Fruit fly (Drosophila melanogaster): Measurements from ENCODE around the gene tal-1A.

tal-1A gene

DNA sequence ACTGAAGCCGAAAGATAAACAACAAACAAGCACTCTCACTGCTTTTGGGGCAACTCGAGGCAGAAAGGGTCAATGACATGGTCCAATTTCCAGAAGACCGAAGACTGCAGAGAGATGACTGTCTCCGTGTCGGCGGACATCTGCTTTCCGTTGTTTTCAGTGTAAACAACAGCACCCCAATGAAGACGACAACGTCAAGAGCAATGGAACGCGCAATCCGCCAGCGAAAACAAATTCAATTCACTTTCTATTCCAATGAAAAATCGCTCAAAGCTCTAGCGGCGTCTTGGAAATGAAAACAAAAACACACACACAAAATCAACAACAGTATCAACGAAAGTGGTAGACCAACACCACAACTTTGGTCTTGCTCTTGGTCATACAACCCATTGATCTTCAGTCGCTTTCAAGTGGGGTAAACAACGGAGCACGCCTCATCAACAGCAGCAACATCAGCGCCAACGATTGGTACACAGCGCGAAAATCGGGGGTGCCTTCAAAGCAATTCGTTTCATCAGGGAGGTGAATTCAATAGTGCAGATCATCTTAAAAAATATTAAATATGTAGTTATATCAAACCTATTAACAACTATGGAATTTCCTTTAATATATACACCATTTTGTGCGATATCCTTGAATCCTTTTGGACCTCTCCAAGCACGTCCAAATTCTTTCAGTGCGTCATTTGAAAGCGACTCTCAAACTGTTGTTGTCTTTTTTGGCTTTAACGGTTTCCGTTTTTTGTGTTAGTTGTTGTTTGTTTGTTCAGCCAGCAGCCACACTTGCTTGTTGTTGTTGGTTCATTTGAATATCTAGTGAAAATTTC is 4.8 kb downstream of the tal-1A start (continued):
- TF ChIP-seq CTCF (GFP tag; optimal IDR thresholded peaks at IDR 0.05) = peak; percentile 15
- peak; percentile 58; the same call in 2 of the 3 replicates for TF ChIP-seq dysf (GFP tag; IDR thresholded peaks at IDR 0.05)
- TF ChIP-seq CG10209 (GFP tag; optimal IDR thresholded peaks at IDR 0.05) = peak; percentile 67
- peak; percentile 81 for TF ChIP-seq CoRest (tag; optimal IDR thresholded peaks at IDR 0.05)
- no peak for TF ChIP-seq B-H2 (GFP tag; optimal IDR thresholded peaks at IDR 0.05)
- TF ChIP-seq CG15479 (GFP tag; optimal IDR thresholded peaks at IDR 0.05) = no peak
- peak; percentile 39 for TF ChIP-seq esg (GFP tag; conservative IDR thresholded peaks at IDR 0.05)
- TF ChIP-seq ara (GFP tag; IDR thresholded peaks at IDR 0.05) = peak; percentile 27; the same call in 1 of the 2 replicates
- TF ChIP-seq CG2202 (tag; optimal IDR thresholded peaks at IDR 0.05) = no peak
- TF ChIP-seq nmo (GFP tag; optimal IDR thresholded peaks at IDR 0.05) = peak; percentile 88
- peak; percentile 49 for TF ChIP-seq tio (GFP tag; optimal IDR thresholded peaks at IDR 0.05)
- peak; percentile 22 for TF ChIP-seq cwo (GFP tag; optimal IDR thresholded peaks at IDR 0.05)
- TF ChIP-seq CG17385 (GFP tag; optimal IDR thresholded peaks at IDR 0.05) = peak; percentile 53
- no peak for TF ChIP-seq pzg (GFP tag; optimal IDR thresholded peaks at IDR 0.05)
- TF ChIP-seq Myb (GFP tag; optimal IDR thresholded peaks at IDR 0.05) = peak; percentile 9
- peak; percentile 6 for TF ChIP-seq Nf-YC (tag; optimal IDR thresholded peaks at IDR 0.05)
- TF ChIP-seq Oli (tag; optimal IDR thresholded peaks at IDR 0.05) = peak; percentile 84
- peak; percentile 20 for TF ChIP-seq CG12155 (GFP tag; optimal IDR thresholded peaks at IDR 0.05)
- no peak for TF ChIP-seq prd (optimal IDR thresholded peaks at IDR 0.05)
- peak; percentile 65; the same call in 2 of the 3 replicates for TF ChIP-seq prd (GFP tag; IDR thresholded peaks at IDR 0.05)
- TF ChIP-seq Ets65A (GFP tag) = peak; percentile 16
- TF ChIP-seq CG9437 (GFP tag; optimal IDR thresholded peaks at IDR 0.05) = peak; percentile 66
- peak; percentile 30 for TF ChIP-seq Nf-YB (GFP tag; optimal IDR thresholded peaks at IDR 0.05)
- TF ChIP-seq grau (tag; optimal IDR thresholded peaks at IDR 0.05) = peak; percentile 72
- TF ChIP-seq zf30C (GFP tag; optimal IDR thresholded peaks at IDR 0.05) = peak; percentile 23
- TF ChIP-seq CG4820 (GFP tag; optimal IDR thresholded peaks at IDR 0.05) = peak; percentile 59
- peak; percentile 43; the same call in 1 of the 3 replicates for TF ChIP-seq otp (GFP tag; IDR thresholded peaks at IDR 0.05)
- peak; percentile 10 for TF ChIP-seq Meics (GFP tag; optimal IDR thresholded peaks at IDR 0.05)
- TF ChIP-seq Lhr (GFP tag; optimal IDR thresholded peaks at IDR 0.05) = peak; percentile 35
- TF ChIP-seq CG1603 (tag; optimal IDR thresholded peaks at IDR 0.05) = peak; percentile 76
- peak; percentile 50; the same call in 1 of the 3 replicates for TF ChIP-seq Optix (GFP tag; IDR thresholded peaks at IDR 0.05)
- TF ChIP-seq PHDP (tag; optimal IDR thresholded peaks at IDR 0.05) = peak; percentile 61
- peak; percentile 45 for TF ChIP-seq tap (tag; optimal IDR thresholded peaks at IDR 0.05)
- TF ChIP-seq CG18011 (GFP tag; optimal IDR thresholded peaks at IDR 0.05) = no peak
- peak; percentile 5 for TF ChIP-seq CHES-1-like (GFP tag; optimal IDR thresholded peaks at IDR 0.05)
- peak; percentile 83 for TF ChIP-seq Med (GFP tag)
- TF ChIP-seq sqz (GFP tag; optimal IDR thresholded peaks at IDR 0.05) = peak; percentile 33
- TF ChIP-seq CG2116 (GFP tag; optimal IDR thresholded peaks at IDR 0.05) = no peak
- TF ChIP-seq bbx (GFP tag; IDR thresholded peaks at IDR 0.05; ENCODE audit: partially characterized antibody) = no peak
- peak; percentile 49; the same call in 2 of the 3 replicates for TF ChIP-seq CG7357 (GFP tag; IDR thresholded peaks at IDR 0.05)
- peak; percentile 42 for TF ChIP-seq odd (GFP tag; optimal IDR thresholded peaks at IDR 0.05)
- no peak for TF ChIP-seq Dp (GFP tag; optimal IDR thresholded peaks at IDR 0.05)
- peak; percentile 73 for TF ChIP-seq CG7556 (GFP tag; optimal IDR thresholded peaks at IDR 0.05)
- 0 out of 3 replicates have a peak, but pooled peaks have one; percentile 22 for TF ChIP-seq Mrtf (GFP tag; IDR thresholded peaks at IDR 0.05)
- TF ChIP-seq CG30431 (GFP tag; optimal IDR thresholded peaks at IDR 0.05) = peak; percentile 9
- TF ChIP-seq CG11504 (tag; optimal IDR thresholded peaks at IDR 0.05) = peak; percentile 82
- TF ChIP-seq shn (GFP tag; optimal IDR thresholded peaks at IDR 0.05) = no peak
- TF ChIP-seq CG4730 (GFP tag; IDR thresholded peaks at IDR 0.05) = peak; percentile 34; the same call in 1 of the 2 replicates
- TF ChIP-seq nau (GFP tag; optimal IDR thresholded peaks at IDR 0.05) = peak; percentile 30

Data from whole organism, embryonic.